Fruit fly (Drosophila melanogaster) whole organism, embryonic: ENCODE data around the gene Nadsyn.

Experiments
- BEAF-32 ChIP-seq: fragments of 200-800 bp; sonication (Bioruptor generic); optimal IDR thresholded peaks from 3 replicates; lab custom pipeline; 2017; ENCODE audit warnings: missing biosample characterization, missing genetic modification characterization, mild to moderate bottlenecking, moderate library complexity, missing genetic modification reagents
- CG1024 ChIP-seq: fragments of 200-800 bp; sonication (Bioruptor generic); IDR thresholded peaks from 2 replicates; pipeline ENCODE4 v1.3.6; 2022; ENCODE audit warnings: missing biosample characterization, missing genetic modification characterization
- CG10321 ChIP-seq: fragments of 200-800 bp; sonication (Bioruptor generic); IDR thresholded peaks from 2 replicates; pipeline ENCODE4 v1.3.6; 2022; ENCODE audit warnings: missing biosample characterization, missing genetic modification characterization
- CG16813 ChIP-seq: fragments of 200-800 bp; sonication (Bioruptor generic); IDR thresholded peaks from 3 replicates; pipeline ENCODE4 v1.3.6; 2022; ENCODE audit warnings: missing biosample characterization, missing genetic modification characterization; ENCODE audit not compliant: partially characterized antibody
- CG1832 ChIP-seq: fragments of 200-800 bp; sonication (Bioruptor generic); optimal IDR thresholded peaks from 2 replicates; lab custom pipeline; 2017; ENCODE audit warnings: missing biosample characterization, mild to moderate bottlenecking, missing genetic modification characterization, inconsistent platforms
- CG18599 ChIP-seq: fragments of 200-800 bp; sonication (Bioruptor generic); optimal IDR thresholded peaks from 3 replicates; lab custom pipeline; 2017; ENCODE audit warnings: missing biosample characterization, missing genetic modification characterization, mild to moderate bottlenecking, moderate library complexity, missing genetic modification reagents
- CG2116 ChIP-seq: fragments of 200-800 bp; sonication (Bioruptor generic); optimal IDR thresholded peaks from 3 replicates; lab custom pipeline; 2018; ENCODE audit warnings: missing biosample characterization, mild to moderate bottlenecking, missing genetic modification characterization
- CG30020 ChIP-seq: fragments of 200-800 bp; optimal IDR thresholded peaks from 2 replicates; lab custom pipeline; 2019; ENCODE audit warnings: missing biosample characterization, mild to moderate bottlenecking, missing genetic modification characterization, moderate library complexity
- CG31388 ChIP-seq: fragments of 200-800 bp; sonication (Bioruptor generic); optimal IDR thresholded peaks from 2 replicates; lab custom pipeline; 2016; ENCODE audit warnings: missing biosample characterization, missing genetic modification characterization
- CG33557 ChIP-seq: fragments of 200-800 bp; sonication (Bioruptor generic); optimal IDR thresholded peaks from 2 replicates; lab custom pipeline; 2019; ENCODE audit warnings: missing biosample characterization, mild to moderate bottlenecking, missing genetic modification characterization, moderate library complexity
- CG3407 ChIP-seq: fragments of 200-800 bp; sonication (Bioruptor generic); optimal IDR thresholded peaks from 2 replicates; lab custom pipeline; 2018; ENCODE audit warnings: missing biosample characterization, mild to moderate bottlenecking, missing genetic modification characterization
- CG34376 ChIP-seq: fragments of 200-800 bp; sonication (Bioruptor generic); optimal IDR thresholded peaks from 2 replicates; lab custom pipeline; 2018; ENCODE audit warnings: missing biosample characterization, mild to moderate bottlenecking, missing genetic modification characterization
- CG4360 ChIP-seq: fragments of 200-800 bp; sonication (Bioruptor generic); IDR thresholded peaks from 2 replicates; pipeline ENCODE4 v1.3.6; 2022; ENCODE audit warnings: missing biosample characterization, missing genetic modification characterization
- CG43689 ChIP-seq: fragments of 200-800 bp; sonication (Bioruptor generic); IDR thresholded peaks from 2 replicates; pipeline ENCODE4 v1.3.6; 2022; ENCODE audit warnings: missing biosample characterization, missing genetic modification characterization
- CG4424 ChIP-seq: fragments of 200-800 bp; sonication (Bioruptor generic); optimal IDR thresholded peaks from 3 replicates; lab custom pipeline; 2016; ENCODE audit warnings: missing biosample characterization, missing genetic modification characterization
- CG7786 ChIP-seq: fragments of 200-800 bp; sonication (Bioruptor generic); optimal IDR thresholded peaks from 2 replicates; lab custom pipeline; 2016; ENCODE audit warnings: missing biosample characterization, missing genetic modification characterization
- CG8388 ChIP-seq: fragments of 200-800 bp; sonication (Bioruptor generic); optimal IDR thresholded peaks from 2 replicates; lab custom pipeline; 2019; ENCODE audit warnings: missing biosample characterization, mild to moderate bottlenecking, missing genetic modification characterization, moderate library complexity
- CG9932 ChIP-seq: fragments of 200-800 bp; sonication (Bioruptor generic); IDR thresholded peaks from 2 replicates; pipeline ENCODE4 v1.3.6; 2022; ENCODE audit warnings: missing biosample characterization, missing genetic modification characterization
- CHES-1-like ChIP-seq: fragments of 200-800 bp; sonication (Bioruptor generic); optimal IDR thresholded peaks from 2 replicates; lab custom pipeline; 2016; ENCODE audit warnings: missing biosample characterization, missing genetic modification characterization
- Dbx ChIP-seq: fragments of 200-800 bp; sonication (Bioruptor generic); IDR thresholded peaks from 3 replicates; pipeline ENCODE4 v1.3.6; 2022; ENCODE audit warnings: missing biosample characterization, missing genetic modification characterization
- Dek ChIP-seq: fragments of 200-800 bp; sonication (Bioruptor generic); optimal IDR thresholded peaks from 3 replicates; lab custom pipeline; 2019; ENCODE audit warnings: missing biosample characterization, mild to moderate bottlenecking, missing genetic modification characterization, moderate library complexity
- Dip2 ChIP-seq: fragments of 200-800 bp; sonication (Bioruptor generic); IDR thresholded peaks from 2 replicates; pipeline ENCODE4 v1.3.6; 2022; ENCODE audit warnings: missing biosample characterization, missing genetic modification characterization
- Dip3 ChIP-seq: fragments of 200-800 bp; sonication (Bioruptor generic); optimal IDR thresholded peaks from 3 replicates; lab custom pipeline; 2016; ENCODE audit warnings: missing biosample characterization, missing genetic modification characterization
- ERR ChIP-seq: fragments of 200-800 bp; sonication (Bioruptor generic); optimal IDR thresholded peaks from 2 replicates; lab custom pipeline; 2016; ENCODE audit warnings: missing biosample characterization, missing genetic modification characterization
- Fer1 ChIP-seq: fragments of 200-800 bp; sonication (Bioruptor generic); optimal IDR thresholded peaks from 2 replicates; lab custom pipeline; 2017; ENCODE audit warnings: missing biosample characterization, mild to moderate bottlenecking, missing genetic modification characterization
- HLH54F ChIP-seq: fragments of 200-800 bp; sonication (Bioruptor generic); optimal IDR thresholded peaks from 3 replicates; lab custom pipeline; 2016; ENCODE audit warnings: missing biosample characterization, missing genetic modification characterization
- HmgZ ChIP-seq: fragments of 200-800 bp; sonication (Bioruptor generic); optimal IDR thresholded peaks from 2 replicates; lab custom pipeline; 2018; ENCODE audit warnings: missing biosample characterization, mild to moderate bottlenecking, missing genetic modification characterization
- Mes4 ChIP-seq: fragments of 200-800 bp; sonication (Bioruptor generic); optimal IDR thresholded peaks from 2 replicates; lab custom pipeline; 2016; ENCODE audit warnings: missing biosample characterization, missing genetic modification characterization
- Xbp1 ChIP-seq: fragments of 200-800 bp; sonication (Bioruptor generic); optimal IDR thresholded peaks from 3 replicates; lab custom pipeline; 2016; ENCODE audit warnings: missing biosample characterization, mild to moderate bottlenecking, missing genetic modification characterization
- amos ChIP-seq: fragments of 200-800 bp; sonication (Bioruptor generic); IDR thresholded peaks from 2 replicates; pipeline ENCODE4 v1.3.6; 2022; ENCODE audit warnings: missing biosample characterization, missing genetic modification characterization; ENCODE audit not compliant: partially characterized antibody
- cg ChIP-seq: fragments of 200-800 bp; sonication (Bioruptor generic); optimal IDR thresholded peaks from 3 replicates; lab custom pipeline; 2019; ENCODE audit warnings: missing biosample characterization, mild to moderate bottlenecking, missing genetic modification characterization, moderate library complexity
- chm ChIP-seq: fragments of 200-800 bp; sonication (Bioruptor generic); IDR thresholded peaks from 2 replicates; pipeline ENCODE4 v1.3.6; 2022; ENCODE audit warnings: missing biosample characterization, missing genetic modification characterization
- dmrt11E ChIP-seq: fragments of 200-800 bp; sonication (Bioruptor generic); optimal IDR thresholded peaks from 3 replicates; lab custom pipeline; 2018; ENCODE audit warnings: missing biosample characterization, mild to moderate bottlenecking, missing genetic modification characterization, moderate library complexity
- en ChIP-seq: fragments of 200-800 bp; sonication (Bioruptor generic); optimal IDR thresholded peaks from 2 replicates; lab custom pipeline; 2016; ENCODE audit warnings: missing biosample characterization, missing genetic modification characterization
- fd3F ChIP-seq: fragments of 200-800 bp; sonication (Bioruptor generic); optimal IDR thresholded peaks from 2 replicates; lab custom pipeline; 2018; ENCODE audit warnings: missing biosample characterization, mild to moderate bottlenecking, missing genetic modification characterization, moderate library complexity
- fd96Cb ChIP-seq: fragments of 200-800 bp; sonication (Bioruptor generic); optimal IDR thresholded peaks from 2 replicates; lab custom pipeline; 2018; ENCODE audit warnings: missing biosample characterization, mild to moderate bottlenecking, missing genetic modification characterization, moderate library complexity
- gcm ChIP-seq: fragments of 200-800 bp; sonication (Bioruptor generic); optimal IDR thresholded peaks from 2 replicates; lab custom pipeline; 2019; ENCODE audit warnings: missing biosample characterization, mild to moderate bottlenecking, missing genetic modification characterization, moderate library complexity
- ind ChIP-seq: fragments of 200-800 bp; sonication (Bioruptor generic); optimal IDR thresholded peaks from 3 replicates; lab custom pipeline; 2016; ENCODE audit warnings: missing biosample characterization, missing genetic modification characterization
- jing ChIP-seq: fragments of 200-800 bp; sonication (Bioruptor generic); optimal IDR thresholded peaks from 2 replicates; lab custom pipeline; 2018; ENCODE audit warnings: missing biosample characterization, mild to moderate bottlenecking, missing genetic modification characterization
- onecut ChIP-seq: fragments of 200-800 bp; sonication (Bioruptor generic); IDR thresholded peaks from 2 replicates; pipeline ENCODE4 v1.3.6; 2022; ENCODE audit warnings: missing biosample characterization, missing genetic modification characterization
- prd ChIP-seq, 3 experiments: fragments of >200 bp in 2 of 3; fragments of 200-800 bp in 1 of 3; sonication (Bioruptor generic) in 1 of 3; optimal IDR thresholded peaks in 2 of 3; IDR thresholded peaks in 1 of 3; 2 replicates in 2 of 3; 3 replicates in 1 of 3; pipeline versions ENCODE4 v1.3.6 to Lab custom; 2017 to 2022; ENCODE audit warnings: missing biosample characterization in 1 of 3, missing genetic modification characterization in 1 of 3
- rib ChIP-seq: fragments of 200-800 bp; sonication (Bioruptor generic); IDR thresholded peaks from 2 replicates; pipeline ENCODE4 v1.3.6; 2022; ENCODE audit warnings: missing biosample characterization, missing genetic modification characterization
- sc ChIP-seq, 3 experiments: fragments of >200 bp in 2 of 3; fragments of 200-800 bp in 1 of 3; sonication (Bioruptor generic) in 1 of 3; optimal IDR thresholded peaks; 2 replicates in 2 of 3; 3 replicates in 1 of 3; lab custom pipeline; 2017; ENCODE audit warnings: mild to moderate bottlenecking in 1 of 3, missing biosample characterization in 1 of 3, missing genetic modification characterization in 1 of 3, missing genetic modification reagents in 1 of 3
- sd ChIP-seq: fragments of 200-800 bp; sonication (Bioruptor generic); optimal IDR thresholded peaks from 3 replicates; lab custom pipeline; 2018; ENCODE audit warnings: missing biosample characterization, mild to moderate bottlenecking, missing genetic modification characterization, moderate library complexity
- sug ChIP-seq: fragments of 200-800 bp; optimal IDR thresholded peaks from 2 replicates; lab custom pipeline; 2019; ENCODE audit warnings: missing biosample characterization, mild to moderate bottlenecking, missing genetic modification characterization, moderate library complexity
- tin ChIP-seq: fragments of 200-800 bp; sonication (Bioruptor generic); optimal IDR thresholded peaks from 3 replicates; lab custom pipeline; 2016; ENCODE audit warnings: missing biosample characterization, missing genetic modification characterization
- tll ChIP-seq, 2 experiments: fragments of 200-800 bp in 1 of 2; fragments of >200 bp in 1 of 2; sonication (Bioruptor generic) in 1 of 2; optimal IDR thresholded peaks; 2 replicates each; lab custom pipeline; 2017 to 2019; ENCODE audit warnings: missing biosample characterization in 2 of 2, missing genetic modification characterization in 2 of 2, mild to moderate bottlenecking in 1 of 2, moderate library complexity in 1 of 2
- tna ChIP-seq: fragments of 200-800 bp; sonication (Bioruptor generic); IDR thresholded peaks from 2 replicates; pipeline ENCODE4 v1.3.6; 2022; ENCODE audit warnings: missing biosample characterization, missing genetic modification characterization; ENCODE audit not compliant: partially characterized antibody
- unc-4 ChIP-seq: fragments of 200-800 bp; sonication (Bioruptor generic); IDR thresholded peaks from 2 replicates; pipeline ENCODE4 v1.3.6; 2022; ENCODE audit warnings: missing biosample characterization, missing genetic modification characterization; ENCODE audit not compliant: partially characterized antibody
- vvl ChIP-seq: fragments of 200-800 bp; sonication (Bioruptor generic); IDR thresholded peaks from 2 replicates; pipeline ENCODE4 v1.3.6; 2022; ENCODE audit warnings: missing biosample characterization, missing genetic modification characterization

Nadsyn gene

dm6 chrX:13636810-13637209 is 81.3 kb downstream of the Nadsyn start (continued):
- TF ChIP-seq CG18599, result no peak
- no peak for TF ChIP-seq CG43689
- no peak for TF ChIP-seq HLH54F (GFP tag; lab: Kevin White, UChicago)
- no peak for TF ChIP-seq amos
- TF ChIP-seq CG16813, result no peak
- peak; percentile 73 for TF ChIP-seq CG34376 (GFP tag; lab: Kevin White, UChicago)
- no peak for TF ChIP-seq vvl (GFP tag; lab: Robert Waterston, UW)
- TF ChIP-seq CG31388 (GFP tag; lab: Kevin White, UChicago), result no peak
- no peak for TF ChIP-seq jing (GFP tag; lab: Kevin White, UChicago)
- no peak for TF ChIP-seq CHES-1-like
- no peak for TF ChIP-seq Xbp1 (GFP tag; lab: Kevin White, UChicago)
- TF ChIP-seq BEAF-32 (GFP tag; lab: Kevin White, UChicago), result no peak
- no peak for TF ChIP-seq tll (GFP tag; optimal IDR thresholded peaks at IDR 0.05; lab: Kevin White, UChicago)
- no peak for TF ChIP-seq cg
- no peak for TF ChIP-seq sc (optimal IDR thresholded peaks at IDR 0.05; lab: Kevin White, UChicago)
- TF ChIP-seq sc (GFP tag; optimal IDR thresholded peaks at IDR 0.05; lab: Kevin White, UChicago), result no peak
- no peak for TF ChIP-seq fd96Cb
- no peak for TF ChIP-seq gcm (GFP tag; lab: Kevin White, UChicago)
- no peak for TF ChIP-seq en
- TF ChIP-seq CG10321 (GFP tag; lab: Robert Waterston, UW), result no peak
- no peak for TF ChIP-seq CG7786 (GFP tag; lab: Kevin White, UChicago)
- TF ChIP-seq Dip2 (GFP tag; lab: Robert Waterston, UW), result no peak
- TF ChIP-seq CG4360 (GFP tag; lab: Robert Waterston, UW), result no peak
- TF ChIP-seq ind, result no peak
- no peak for TF ChIP-seq Dek (tag; lab: Kevin White, UChicago)
- TF ChIP-seq HmgZ, result no peak
- no peak for TF ChIP-seq fd3F (GFP tag; lab: Kevin White, UChicago)
- no peak for TF ChIP-seq dmrt11E (tag; lab: Kevin White, UChicago)
- no peak for TF ChIP-seq Fer1 (GFP tag; lab: Kevin White, UChicago)
- no peak for TF ChIP-seq CG8388
- no peak for TF ChIP-seq unc-4 (GFP tag; lab: Robert Waterston, UW)
- TF ChIP-seq CG4424 (GFP tag; lab: Kevin White, UChicago), result no peak
- no peak for TF ChIP-seq CG9932 (GFP tag; lab: Robert Waterston, UW)
- no peak for TF ChIP-seq onecut (GFP tag; lab: Robert Waterston, UW)
- TF ChIP-seq Dbx, result 0 out of 3 replicates have a peak, but pooled peaks have one; percentile 22
- TF ChIP-seq rib (GFP tag; lab: Robert Waterston, UW), result 0 out of 2 replicates have a peak, but pooled peaks have one; percentile 24
- no peak for TF ChIP-seq Mes4 (GFP tag; lab: Kevin White, UChicago)
- no peak for TF ChIP-seq tna (GFP tag; lab: Robert Waterston, UW)
- no peak for TF ChIP-seq CG3407 (GFP tag; lab: Kevin White, UChicago)
- no peak for TF ChIP-seq chm (GFP tag; lab: Robert Waterston, UW)
- no peak for TF ChIP-seq ERR (GFP tag; lab: Kevin White, UChicago)
- TF ChIP-seq sug, result peak; percentile 98
- no peak for TF ChIP-seq CG33557 (GFP tag; lab: Kevin White, UChicago)
- peak; percentile 41 for TF ChIP-seq sd (tag; lab: Kevin White, UChicago)
- TF ChIP-seq CG1832 (GFP tag; lab: Kevin White, UChicago), result no peak
- TF ChIP-seq Dip3, result no peak
- no peak for TF ChIP-seq tin (GFP tag; lab: Kevin White, UChicago)
- no peak for TF ChIP-seq CG2116 (GFP tag; lab: Kevin White, UChicago)
- no peak for TF ChIP-seq CG1024
- TF ChIP-seq prd (optimal IDR thresholded peaks at IDR 0.05; lab: Kevin White, UChicago), result no peak
- TF ChIP-seq prd (GFP tag; IDR thresholded peaks at IDR 0.05; lab: Robert Waterston, UW), result no peak
- no peak for TF ChIP-seq CG30020 (tag; lab: Kevin White, UChicago)
